Worm (Caenorhabditis elegans) whole organism, L1 larva: ENCODE measurements around the gene C33A12.19.

Experiments
- C04F5.9 ChIP-seq: sonication (generic microtip); optimal IDR thresholded peaks from 2 replicates; lab custom pipeline; 2016; ENCODE audit warnings: missing genetic modification characterization, missing compliant biosample characterization
- C16A3.4 ChIP-seq: fragments of 150-350 bp; optimal IDR thresholded peaks from 2 replicates; lab custom pipeline; 2014; ENCODE audit warnings: missing biosample characterization, missing genetic modification characterization
- F16B12.6 ChIP-seq: fragments of 150-350 bp; optimal IDR thresholded peaks from 2 replicates; lab custom pipeline; 2014; ENCODE audit warnings: missing biosample characterization, missing genetic modification characterization
- blmp-1 ChIP-seq: fragments of 150-350 bp; optimal IDR thresholded peaks from 2 replicates; lab custom pipeline; 2014; ENCODE audit warnings: missing biosample characterization, missing genetic modification characterization
- ceh-8 ChIP-seq: fragments of 200-800 bp; sonication (Bioruptor generic); optimal IDR thresholded peaks from 2 replicates; lab custom pipeline; 2018; ENCODE audit warnings: mild to moderate bottlenecking, missing genetic modification characterization, moderate library complexity, missing compliant biosample characterization
- ces-1 ChIP-seq: fragments of 150-350 bp; optimal IDR thresholded peaks from 2 replicates; lab custom pipeline; 2014; ENCODE audit warnings: missing biosample characterization, missing genetic modification reagents, missing genetic modification characterization
- dsc-1 ChIP-seq: sonication (generic microtip); optimal IDR thresholded peaks from 2 replicates; lab custom pipeline; 2016; ENCODE audit warnings: mild to moderate bottlenecking, missing genetic modification characterization, missing compliant biosample characterization
- efl-1 ChIP-seq, 4 experiments: fragments of 150-350 bp; optimal IDR thresholded peaks in 3 of 4; peaks in 1 of 4; 1 replicate in 1 of 4; 2 replicates in 3 of 4; lab custom pipeline; 2014; ENCODE audit warnings: missing biosample characterization in 2 of 4, missing genetic modification characterization in 2 of 4, missing genetic modification reagents in 2 of 4
- efl-3 ChIP-seq: fragments of 200-800 bp; sonication (Bioruptor generic); optimal IDR thresholded peaks from 2 replicates; lab custom pipeline; 2018; ENCODE audit warnings: mild to moderate bottlenecking, missing genetic modification characterization, missing compliant biosample characterization
- egl-27 ChIP-seq, 2 experiments: fragments of 150-350 bp in 1 of 2; sonication (generic microtip); optimal IDR thresholded peaks; 3 replicates each; lab custom pipeline; 2017 to 2018; ENCODE audit warnings: missing biosample characterization in 2 of 2, missing genetic modification characterization in 2 of 2, missing genetic modification reagents in 2 of 2
- elt-2 ChIP-seq: sonication (generic microtip); optimal IDR thresholded peaks from 2 replicates; lab custom pipeline; 2016; ENCODE audit warnings: missing genetic modification characterization, mild to moderate bottlenecking, inconsistent platforms, missing compliant biosample characterization, missing genetic modification reagents
- elt-3 ChIP-seq, 6 experiments: fragments of 150-350 bp in 1 of 6; sonication (generic microtip); optimal IDR thresholded peaks; 2 replicates each; lab custom pipeline; 2017 to 2018; ENCODE audit warnings: missing biosample characterization in 6 of 6, missing genetic modification characterization in 6 of 6, inconsistent platforms in 1 of 6
- ets-5 ChIP-seq: fragments of 200-800 bp; sonication (Bioruptor generic); IDR thresholded peaks from 2 replicates; pipeline ENCODE4 v1.3.6; 2022; ENCODE audit warnings: missing genetic modification characterization, missing compliant biosample characterization
- fkh-4 ChIP-seq: sonication (generic microtip); optimal IDR thresholded peaks from 2 replicates; lab custom pipeline; 2016; ENCODE audit warnings: missing compliant biosample characterization, missing genetic modification characterization, borderline replicate concordance
- fkh-8 ChIP-seq: sonication (generic microtip); optimal IDR thresholded peaks from 2 replicates; lab custom pipeline; 2016; ENCODE audit warnings: mild to moderate bottlenecking, missing genetic modification characterization, missing compliant biosample characterization
- grh-1 ChIP-seq: fragments of 200-800 bp; sonication (Bioruptor generic); IDR thresholded peaks from 2 replicates; pipeline ENCODE4 v1.3.6; 2022; ENCODE audit warnings: missing genetic modification reagents, missing genetic modification characterization, missing compliant biosample characterization
- hpl-2 ChIP-seq: fragments of 150-350 bp; optimal IDR thresholded peaks from 2 replicates; lab custom pipeline; 2014; ENCODE audit warnings: missing biosample characterization, missing genetic modification reagents, missing genetic modification characterization
- lin-13 ChIP-seq: fragments of 150-350 bp; optimal IDR thresholded peaks from 2 replicates; lab custom pipeline; 2014; ENCODE audit warnings: missing biosample characterization, missing genetic modification reagents, missing genetic modification characterization
- lin-14 ChIP-seq: fragments of 200-800 bp; sonication (Bioruptor generic); optimal IDR thresholded peaks from 2 replicates; lab custom pipeline; 2018; ENCODE audit warnings: mild to moderate bottlenecking, missing genetic modification characterization, moderate library complexity, missing compliant biosample characterization
- lin-35 ChIP-seq, 2 experiments: fragments of 150-350 bp; optimal IDR thresholded peaks; 2 replicates each; lab custom pipeline; 2014; ENCODE audit warnings: missing biosample characterization in 2 of 2, missing genetic modification characterization in 2 of 2, missing genetic modification reagents in 2 of 2
- lin-39 ChIP-seq: fragments of 150-350 bp; optimal IDR thresholded peaks from 2 replicates; lab custom pipeline; 2014; ENCODE audit warnings: missing biosample characterization, missing genetic modification reagents, missing genetic modification characterization
- lsy-2 ChIP-seq, 2 experiments: fragments of 150-350 bp; optimal IDR thresholded peaks; 2 replicates each; lab custom pipeline; 2014; ENCODE audit warnings: missing biosample characterization in 2 of 2, missing genetic modification characterization in 2 of 2
- mab-9 ChIP-seq: fragments of 200-800 bp; sonication (Bioruptor generic); IDR thresholded peaks from 2 replicates; pipeline ENCODE4 v1.3.6; 2022; ENCODE audit warnings: missing genetic modification reagents, missing genetic modification characterization, missing compliant biosample characterization
- mdl-1 ChIP-seq, 2 experiments: fragments of 150-350 bp; optimal IDR thresholded peaks; 2 replicates each; lab custom pipeline; 2014 to 2017; ENCODE audit warnings: missing biosample characterization in 2 of 2, missing genetic modification characterization in 2 of 2, inconsistent platforms in 1 of 2
- mep-1 ChIP-seq: fragments of 150-350 bp; optimal IDR thresholded peaks from 2 replicates; lab custom pipeline; 2014; ENCODE audit warnings: missing biosample characterization, missing genetic modification characterization
- nhr-19 ChIP-seq: fragments of 200-800 bp; sonication (Bioruptor generic); conservative IDR thresholded peaks from 2 replicates; pipeline ENCODE4 v1.3.6; 2022; ENCODE audit warnings: missing genetic modification characterization, missing compliant biosample characterization
- nhr-20 ChIP-seq: sonication (generic microtip); optimal IDR thresholded peaks from 2 replicates; lab custom pipeline; 2016; ENCODE audit warnings: mild to moderate bottlenecking, missing genetic modification characterization, missing compliant biosample characterization
- nhr-28 ChIP-seq: fragments of 150-350 bp; optimal IDR thresholded peaks from 2 replicates; lab custom pipeline; 2014; ENCODE audit warnings: missing biosample characterization, missing genetic modification characterization
- nhr-47 ChIP-seq: sonication (generic microtip); optimal IDR thresholded peaks from 2 replicates; lab custom pipeline; 2016; ENCODE audit warnings: mild to moderate bottlenecking, missing genetic modification characterization, moderate library complexity, missing compliant biosample characterization
- nhr-71 ChIP-seq: sonication (generic microtip); optimal IDR thresholded peaks from 2 replicates; lab custom pipeline; 2016; ENCODE audit warnings: mild to moderate bottlenecking, missing genetic modification characterization, moderate library complexity, missing compliant biosample characterization
- nhr-85 ChIP-seq: sonication (generic microtip); peaks from one replicate; lab custom pipeline; 2016; ENCODE audit warnings: missing genetic modification characterization, inconsistent platforms, missing compliant biosample characterization
- nhr-90 ChIP-seq: sonication (generic microtip); optimal IDR thresholded peaks from 2 replicates; lab custom pipeline; 2016; ENCODE audit warnings: mild to moderate bottlenecking, missing genetic modification characterization, missing compliant biosample characterization; ENCODE audit not compliant: poor library complexity
- pax-3 ChIP-seq: fragments of 200-800 bp; sonication (Bioruptor generic); optimal IDR thresholded peaks from 2 replicates; lab custom pipeline; 2018; ENCODE audit warnings: mild to moderate bottlenecking, missing genetic modification characterization, moderate library complexity, missing compliant biosample characterization
- rnt-1 ChIP-seq: sonication (generic microtip); optimal IDR thresholded peaks from 2 replicates; lab custom pipeline; 2016; ENCODE audit warnings: mild to moderate bottlenecking, missing genetic modification characterization, moderate library complexity, missing compliant biosample characterization
- snpc-4 ChIP-seq: fragments of 150-350 bp; optimal IDR thresholded peaks from 2 replicates; lab custom pipeline; 2014; ENCODE audit warnings: missing biosample characterization, missing genetic modification characterization
- snu-23 ChIP-seq: sonication (generic microtip); optimal IDR thresholded peaks from 2 replicates; lab custom pipeline; 2016; ENCODE audit warnings: missing genetic modification characterization, missing compliant biosample characterization
- sox-4 ChIP-seq: sonication (generic microtip); optimal IDR thresholded peaks from 2 replicates; lab custom pipeline; 2016; ENCODE audit warnings: missing genetic modification characterization, missing compliant biosample characterization
- swsn-7 ChIP-seq: sonication (generic microtip); optimal IDR thresholded peaks from 2 replicates; lab custom pipeline; 2016; ENCODE audit warnings: missing genetic modification characterization, missing compliant biosample characterization
- tbx-2 ChIP-seq: sonication (generic microtip); optimal IDR thresholded peaks from 2 replicates; lab custom pipeline; 2016; ENCODE audit warnings: missing genetic modification characterization, missing compliant biosample characterization
- tlp-1 ChIP-seq: fragments of 150-350 bp; optimal IDR thresholded peaks from 2 replicates; lab custom pipeline; 2014; ENCODE audit warnings: missing biosample characterization, missing genetic modification characterization
- unc-30 ChIP-seq: sonication (generic microtip); optimal IDR thresholded peaks from 2 replicates; lab custom pipeline; 2017; ENCODE audit warnings: missing biosample characterization, missing genetic modification characterization
- unc-86 ChIP-seq: sonication (generic microtip); optimal IDR thresholded peaks from 2 replicates; lab custom pipeline; 2016; ENCODE audit warnings: missing genetic modification characterization, missing compliant biosample characterization
- unc-98 ChIP-seq: fragments of 200-800 bp; sonication (Bioruptor generic); IDR thresholded peaks from 2 replicates; pipeline ENCODE4 v1.3.6; 2022; ENCODE audit warnings: missing genetic modification characterization, missing compliant biosample characterization
- zag-1 ChIP-seq: fragments of 150-350 bp; optimal IDR thresholded peaks from 2 replicates; lab custom pipeline; 2014; ENCODE audit warnings: missing biosample characterization, missing genetic modification characterization

C33A12.19 gene

DNA sequence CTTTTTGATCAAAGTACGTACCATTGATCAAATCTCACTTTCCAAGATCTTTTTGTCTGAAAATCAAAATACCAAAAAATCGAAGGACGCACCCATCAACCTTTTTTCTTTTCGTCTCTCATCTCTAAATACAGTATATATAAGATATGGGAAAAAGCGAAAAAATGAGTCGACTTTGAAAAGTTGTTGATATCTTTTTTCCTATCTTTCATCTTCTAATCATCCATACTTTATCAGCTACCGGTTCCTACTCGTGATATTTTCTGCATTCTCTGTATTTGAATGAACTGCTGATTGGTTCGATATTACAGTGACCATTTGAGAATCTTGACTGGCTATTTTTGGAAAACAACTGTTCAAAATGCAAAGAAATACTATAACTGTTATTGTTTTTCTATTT, at the start of gene C33A12.19:
Gene C33A12.19, plus strand, starts transcription at position 169 of the 400 bp plus-strand sequence.
- TF ChIP-seq ets-5 (no peak), zag-1 (tag; lab: Kevin White, UChicago) (no peak), nhr-28 (tag; lab: Kevin White, UChicago) (no peak), nhr-71 (tag; lab: Kevin White, UChicago) (peak; percentile 66), mep-1 (tag; lab: Kevin White, UChicago) (peak; percentile 17), snu-23 (GFP tag; lab: Kevin White, UChicago) (peak; percentile 46), lin-35 (GFP tag; optimal IDR thresholded peaks at IDR 0.05; lab: Kevin White, UChicago) (peak in 1 of 2 experiments; percentile 50), F16B12.6 (tag; lab: Kevin White, UChicago) (no peak), nhr-47 (tag; lab: Kevin White, UChicago) (no peak), efl-3 (no peak), lin-39 (no peak), lin-14 (GFP tag; lab: Kevin White, UChicago) (peak; percentile 68), C04F5.9 (no peak), nhr-85 (tag; lab: Kevin White, UChicago) (peak; percentile 83), hpl-2 (GFP tag; lab: Kevin White, UChicago) (no peak), lin-13 (GFP tag; lab: Kevin White, UChicago) (no peak), unc-30 (tag; lab: Kevin White, UChicago) (no peak), unc-98 (GFP tag; lab: Robert Waterston, UW) (no peak), mdl-1 (tag; optimal IDR thresholded peaks at IDR 0.05; lab: Kevin White, UChicago) (no peak), ces-1 (no peak), elt-3 (tag; optimal IDR thresholded peaks at IDR 0.05; lab: Kevin White, UChicago) (peak in 5 of 6 experiments; percentile 38 to 75 (median 62)), grh-1 (GFP tag; lab: Robert Waterston, UW) (peak; percentile 57), unc-86 (no peak), tlp-1 (tag; lab: Kevin White, UChicago) (no peak), tbx-2 (peak; percentile 28), mab-9 (GFP tag; lab: Robert Waterston, UW) (no peak), efl-1 (optimal IDR thresholded peaks at IDR 0.05; lab: Kevin White, UChicago) (no peak), efl-1 (GFP tag; optimal IDR thresholded peaks at IDR 0.05 in 1 of 2; lab: Kevin White, UChicago) (peak in 1 of 2 experiments; percentile 90), blmp-1 (peak; percentile 65), C16A3.4 (tag; lab: Kevin White, UChicago) (peak; percentile 3), lsy-2 (tag; optimal IDR thresholded peaks at IDR 0.05; lab: Kevin White, UChicago) (peak; percentile 20 to 70), nhr-20 (tag; lab: Kevin White, UChicago) (peak; percentile 75), elt-2 (tag; lab: Kevin White, UChicago) (peak; percentile 44), nhr-19 (peak; percentile 41), rnt-1 (tag; lab: Kevin White, UChicago) (no peak), egl-27 (tag; optimal IDR thresholded peaks at IDR 0.05; lab: Kevin White, UChicago) (no peak), swsn-7 (no peak), nhr-90 (tag; lab: Kevin White, UChicago) (peak; percentile 49)
- TF ChIP-seq, all 84 proteins: peak for 17

DNA sequence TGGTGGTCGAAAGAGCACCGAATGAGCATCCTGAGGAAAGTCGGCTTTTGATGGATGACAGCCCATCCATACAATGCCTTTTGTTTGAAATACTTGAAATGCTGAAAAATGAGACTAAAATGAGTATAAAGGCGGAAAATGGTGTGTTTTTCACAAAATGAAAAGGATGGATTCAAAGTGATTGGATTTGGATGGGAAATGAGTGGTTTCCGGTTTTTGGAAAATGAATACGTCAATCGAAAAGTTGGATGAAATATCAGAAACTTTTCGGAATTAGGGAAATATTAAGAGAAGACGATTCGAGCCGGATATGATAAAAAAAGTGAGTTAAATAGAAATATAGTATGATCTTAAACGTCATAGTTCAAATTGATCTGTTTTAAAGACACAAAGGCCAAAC, 49.4 kb upstream of the C33A12.19 start, which contains the start of gene F38E11.6:
Gene F38E11.6, minus strand, starts transcription at position 101 of the 400 bp plus-strand sequence.
- peak; percentile 16 for TF ChIP-seq fkh-8 (tag; lab: Kevin White, UChicago)
- TF ChIP-seq snpc-4 (tag; lab: Kevin White, UChicago): no peak

DNA sequence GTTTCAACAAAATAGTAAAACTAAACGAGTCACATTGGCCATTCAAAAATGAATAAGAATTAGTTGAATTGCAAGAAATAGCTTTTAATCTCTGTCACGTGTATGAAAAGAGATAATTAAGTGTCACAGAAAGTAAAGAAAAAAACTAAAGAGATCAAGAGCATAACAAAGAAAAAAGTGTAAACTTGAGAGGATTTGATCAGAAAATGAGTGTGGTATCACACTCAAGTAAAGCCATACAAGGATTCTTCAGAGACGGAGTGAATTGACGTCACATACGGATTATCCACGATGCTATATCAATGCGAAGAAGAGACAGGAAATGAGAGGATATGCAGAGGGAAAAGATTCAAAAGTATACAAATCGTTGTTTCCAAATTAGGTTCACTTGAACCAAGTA, 47.5 kb upstream of the C33A12.19 start:
- TF ChIP-seq sox-4 (peak; percentile 74), fkh-8 (tag; lab: Kevin White, UChicago) (peak; percentile 57), F16B12.6 (tag; lab: Kevin White, UChicago) (no peak), ceh-8 (peak; percentile 24), fkh-4 (no peak), dsc-1 (tag; lab: Kevin White, UChicago) (peak; percentile 98), pax-3 (tag; lab: Kevin White, UChicago) (peak; percentile 79), nhr-47 (tag; lab: Kevin White, UChicago) (peak; percentile 35)
